Worm (Caenorhabditis elegans) whole organism, L3 larva: ENCODE measurements around the gene ZK757.1.

Experiments
- R02D3.7 ChIP-seq: fragments of 150-350 bp; optimal IDR thresholded peaks from 2 replicates; lab custom pipeline; 2014; ENCODE audit warnings: missing biosample characterization, missing genetic modification characterization
- ZK546.5 ChIP-seq: sonication (generic microtip); optimal IDR thresholded peaks from 2 replicates; lab custom pipeline; 2017; ENCODE audit warnings: missing biosample characterization, missing genetic modification characterization
- aly-2 ChIP-seq: fragments of 150-350 bp; optimal IDR thresholded peaks from 2 replicates; lab custom pipeline; 2014; ENCODE audit warnings: missing biosample characterization, missing genetic modification characterization
- ama-1 ChIP-seq: fragments of 150-350 bp; optimal IDR thresholded peaks from 2 replicates; lab custom pipeline; 2018
- ceh-16 ChIP-seq: sonication (generic microtip); optimal IDR thresholded peaks from 2 replicates; lab custom pipeline; 2017; ENCODE audit warnings: missing biosample characterization, missing genetic modification characterization
- ceh-28 ChIP-seq: fragments of 150-350 bp; optimal IDR thresholded peaks from 2 replicates; lab custom pipeline; 2014; ENCODE audit warnings: missing biosample characterization, missing genetic modification reagents, missing genetic modification characterization
- ceh-82 ChIP-seq: fragments of 150-350 bp; optimal IDR thresholded peaks from 2 replicates; lab custom pipeline; 2014; ENCODE audit warnings: missing biosample characterization, missing genetic modification characterization
- ceh-9 ChIP-seq: sonication (generic microtip); optimal IDR thresholded peaks from 2 replicates; lab custom pipeline; 2018; ENCODE audit warnings: missing biosample characterization, missing genetic modification characterization
- egl-27 ChIP-seq: sonication (generic microtip); optimal IDR thresholded peaks from 4 replicates; lab custom pipeline; 2017; ENCODE audit warnings: missing biosample characterization, missing genetic modification reagents, missing genetic modification characterization
- egl-5 ChIP-seq: fragments of 150-350 bp; optimal IDR thresholded peaks from 2 replicates; lab custom pipeline; 2017; ENCODE audit warnings: missing biosample characterization, missing genetic modification reagents, missing genetic modification characterization, inconsistent platforms
- elt-1 ChIP-seq: fragments of 150-350 bp; optimal IDR thresholded peaks from 2 replicates; lab custom pipeline; 2014; ENCODE audit warnings: missing biosample characterization, missing genetic modification characterization
- elt-2 ChIP-seq: sonication (generic microtip); optimal IDR thresholded peaks from 2 replicates; lab custom pipeline; 2016; ENCODE audit warnings: missing genetic modification reagents, mild to moderate bottlenecking, missing genetic modification characterization, missing compliant biosample characterization
- elt-3 ChIP-seq, 3 experiments: fragments of 150-350 bp in 1 of 3; sonication (generic microtip) in 2 of 3; optimal IDR thresholded peaks; 2 replicates in 2 of 3; 4 replicates in 1 of 3; lab custom pipeline; 2014 to 2017; ENCODE audit warnings: missing biosample characterization in 3 of 3, missing genetic modification characterization in 3 of 3
- fkh-10 ChIP-seq: sonication (generic microtip); optimal IDR thresholded peaks from 2 replicates; lab custom pipeline; 2017; ENCODE audit warnings: missing biosample characterization, missing genetic modification reagents, missing genetic modification characterization
- fkh-2 ChIP-seq: fragments of 150-350 bp; optimal IDR thresholded peaks from 2 replicates; lab custom pipeline; 2014; ENCODE audit warnings: missing biosample characterization, missing genetic modification reagents, missing genetic modification characterization
- fos-1 ChIP-seq: fragments of 150-350 bp; optimal IDR thresholded peaks from 2 replicates; lab custom pipeline; 2014; ENCODE audit warnings: missing biosample characterization, missing genetic modification characterization
- hmg-11 ChIP-seq: sonication (generic microtip); optimal IDR thresholded peaks from 2 replicates; lab custom pipeline; 2016; ENCODE audit warnings: missing genetic modification characterization, missing compliant biosample characterization
- lin-39 ChIP-seq: fragments of 150-350 bp; optimal IDR thresholded peaks from 2 replicates; lab custom pipeline; 2018; ENCODE audit warnings: missing biosample characterization, missing genetic modification reagents, missing genetic modification characterization
- lsy-12 ChIP-seq: sonication (generic microtip); optimal IDR thresholded peaks from 2 replicates; lab custom pipeline; 2016; ENCODE audit warnings: mild to moderate bottlenecking, missing genetic modification characterization, missing compliant biosample characterization
- mdl-1 ChIP-seq: fragments of 150-350 bp; optimal IDR thresholded peaks from 2 replicates; lab custom pipeline; 2014; ENCODE audit warnings: missing biosample characterization, missing genetic modification characterization
- nfya-1 ChIP-seq: sonication (generic microtip); optimal IDR thresholded peaks from 2 replicates; lab custom pipeline; 2017; ENCODE audit warnings: missing genetic modification characterization, mild to moderate bottlenecking, missing compliant biosample characterization, antibody characterized with exemption, moderate library complexity; ENCODE audit not compliant: insufficient read depth
- nhr-11 ChIP-seq: fragments of 150-350 bp; optimal IDR thresholded peaks from 2 replicates; lab custom pipeline; 2014; ENCODE audit warnings: missing biosample characterization, missing genetic modification characterization
- nhr-12 ChIP-seq: fragments of 150-350 bp; optimal IDR thresholded peaks from 2 replicates; lab custom pipeline; 2014; ENCODE audit warnings: missing biosample characterization, missing genetic modification characterization
- nhr-25 ChIP-seq: sonication (generic microtip); optimal IDR thresholded peaks from 2 replicates; lab custom pipeline; 2017; ENCODE audit warnings: missing biosample characterization, missing genetic modification characterization
- nhr-28 ChIP-seq: fragments of 150-350 bp; optimal IDR thresholded peaks from 2 replicates; lab custom pipeline; 2014; ENCODE audit warnings: missing biosample characterization, missing genetic modification characterization
- nhr-67 ChIP-seq: fragments of 150-350 bp; optimal IDR thresholded peaks from 2 replicates; lab custom pipeline; 2014; ENCODE audit warnings: missing biosample characterization, missing genetic modification characterization
- nhr-76 ChIP-seq: fragments of 150-350 bp; sonication (generic microtip); optimal IDR thresholded peaks from 5 replicates; lab custom pipeline; 2014; ENCODE audit warnings: missing biosample characterization, missing genetic modification characterization
- nhr-77 ChIP-seq: fragments of 150-350 bp; optimal IDR thresholded peaks from 2 replicates; lab custom pipeline; 2014; ENCODE audit warnings: missing biosample characterization, missing genetic modification characterization
- pha-4 ChIP-seq: fragments of 150-350 bp; optimal IDR thresholded peaks from 2 replicates; lab custom pipeline; 2014; ENCODE audit warnings: missing biosample characterization, missing genetic modification reagents, missing genetic modification characterization
- pqm-1 ChIP-seq: fragments of 150-350 bp; optimal IDR thresholded peaks from 2 replicates; lab custom pipeline; 2017; ENCODE audit warnings: missing biosample characterization, missing genetic modification characterization, inconsistent platforms
- sea-2 ChIP-seq: fragments of 150-350 bp; sonication (generic microtip); optimal IDR thresholded peaks from 4 replicates; lab custom pipeline; 2014; ENCODE audit warnings: missing biosample characterization, missing genetic modification reagents, missing genetic modification characterization
- skn-1 ChIP-seq: fragments of 150-350 bp; optimal IDR thresholded peaks from 2 replicates; lab custom pipeline; 2014; ENCODE audit warnings: missing biosample characterization, missing genetic modification characterization
- tbx-2 ChIP-seq: sonication (generic microtip); optimal IDR thresholded peaks from 2 replicates; lab custom pipeline; 2016; ENCODE audit warnings: mild to moderate bottlenecking, missing genetic modification characterization, missing compliant biosample characterization
- unc-39 ChIP-seq: sonication (generic microtip); optimal IDR thresholded peaks from 4 replicates; lab custom pipeline; 2017; ENCODE audit warnings: missing biosample characterization, missing genetic modification characterization
- unc-62 ChIP-seq: fragments of 150-350 bp; sonication (generic microtip); optimal IDR thresholded peaks from 4 replicates; lab custom pipeline; 2014; ENCODE audit warnings: missing biosample characterization, missing genetic modification reagents, missing genetic modification characterization
- ztf-11 ChIP-seq: fragments of 150-350 bp; optimal IDR thresholded peaks from 2 replicates; lab custom pipeline; 2014; ENCODE audit warnings: missing biosample characterization, missing genetic modification characterization
- ztf-4 ChIP-seq: fragments of 150-350 bp; optimal IDR thresholded peaks from 2 replicates; lab custom pipeline; 2014; ENCODE audit warnings: missing biosample characterization, missing genetic modification characterization

Gene ZK757.1

DNA sequence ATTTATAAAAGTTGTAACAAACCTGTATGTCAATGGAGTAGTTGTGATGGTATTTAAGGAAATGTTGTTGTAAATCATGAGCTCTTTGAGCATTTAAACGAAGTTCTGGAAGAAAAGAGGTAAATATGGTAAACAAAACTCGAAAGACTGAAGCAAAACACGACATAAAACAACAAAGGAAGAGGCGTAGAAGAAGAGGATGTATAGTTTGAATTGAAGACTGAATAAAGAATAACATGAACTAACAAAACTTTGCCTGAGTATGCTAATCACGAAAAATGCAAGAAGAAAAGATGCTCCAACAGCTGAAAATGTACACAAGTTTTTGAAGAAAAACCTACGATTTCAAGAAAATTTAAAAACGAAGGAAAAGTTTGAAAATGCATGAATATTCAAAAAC, at the start of gene ZK757.1:
Gene ZK757.1, minus strand, starts transcription at position 101 of the 400 bp plus-strand sequence.
- TF ChIP-seq nhr-28 (no peak), ceh-28 (tag; lab: Kevin White, UChicago) (no peak), elt-2 (no peak), hmg-11 (no peak), ceh-16 (tag; lab: Kevin White, UChicago) (no peak), nhr-77 (no peak), nhr-25 (tag; lab: Kevin White, UChicago) (no peak), fkh-2 (no peak), ZK546.5 (tag; lab: Kevin White, UChicago) (no peak), mdl-1 (tag; lab: Kevin White, UChicago) (no peak), unc-62 (GFP tag; lab: Kevin White, UChicago) (no peak), ama-1 (lab: Kevin White, UChicago) (no peak)

DNA sequence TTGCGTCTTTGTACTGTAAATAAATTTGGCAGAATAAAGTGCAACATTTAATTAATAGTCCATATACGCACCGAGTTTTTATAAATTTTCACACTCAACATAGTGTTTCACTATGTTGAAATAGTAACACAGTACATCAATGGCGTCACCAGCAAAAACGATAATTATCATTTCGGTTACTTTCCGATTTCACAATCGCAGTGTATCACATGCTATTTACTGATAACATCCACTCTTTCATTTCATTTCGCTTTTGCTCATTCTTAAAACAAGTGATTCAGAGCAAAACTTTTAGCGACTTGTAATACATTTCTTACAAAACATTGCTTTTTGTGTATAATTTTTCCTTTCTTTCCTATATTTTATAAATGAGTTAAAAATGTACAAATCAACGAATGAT, 42.8 kb upstream of the ZK757.1 start, which contains the start of gene cbp-3:
Gene cbp-3, plus strand, starts transcription at position 272 of the 400 bp plus-strand sequence.
- TF ChIP-seq pha-4 (tag; lab: Kevin White, UChicago) (peak; percentile 66), pqm-1 (tag; lab: Kevin White, UChicago) (peak; percentile 93), fkh-10 (GFP tag; lab: Kevin White, UChicago) (no peak), elt-2 (peak; percentile 83)

DNA sequence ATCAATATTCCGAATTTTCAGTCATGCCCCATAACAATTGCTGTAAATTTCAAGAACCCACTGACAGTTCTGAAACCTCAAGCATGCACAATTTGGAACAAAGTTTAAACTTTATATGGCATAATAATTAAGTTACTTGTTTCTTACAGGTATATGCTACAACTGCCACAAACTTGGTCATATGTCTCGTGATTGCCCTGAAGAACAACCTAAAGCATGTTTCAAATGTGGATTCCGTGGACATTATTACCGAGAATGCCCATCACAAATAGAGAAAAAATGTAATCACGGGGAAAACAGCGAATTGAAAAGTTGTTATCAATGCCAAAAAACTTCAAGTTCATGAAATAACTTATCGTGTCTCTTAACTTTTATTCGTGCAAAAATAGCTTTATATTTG, 42.1 kb upstream of the ZK757.1 start:
- TF ChIP-seq nhr-77 (no peak), ceh-82 (tag; lab: Kevin White, UChicago) (no peak), lsy-12 (tag; lab: Kevin White, UChicago) (no peak), fkh-2 (no peak), elt-2 (peak; percentile 17)

- TF ChIP-seq egl-27 (tag; lab: Kevin White, UChicago) (no peak), nhr-11 (tag; lab: Kevin White, UChicago) (no peak), unc-62 (GFP tag; lab: Kevin White, UChicago) (no peak), ztf-11 (tag; lab: Kevin White, UChicago) (no peak), nfya-1 (tag; lab: Kevin White, UChicago) (no peak), aly-2 (tag; lab: Kevin White, UChicago) (no peak), unc-39 (no peak), elt-1 (tag; lab: Kevin White, UChicago) (no peak), nhr-28 (no peak), tbx-2 (tag; lab: Kevin White, UChicago) (no peak), lin-39 (no peak), nhr-77 (no peak), nhr-76 (tag; lab: Kevin White, UChicago) (no peak)
These were observed 41.6 kb upstream of the ZK757.1 start for ce11 chrIII:9912501-9912900.

- TF ChIP-seq elt-2 = peak; percentile 45
- TF ChIP-seq aly-2 (tag; lab: Kevin White, UChicago) = no peak
- peak; percentile 87 for TF ChIP-seq pha-4 (tag; lab: Kevin White, UChicago)
These were observed 39.9 kb upstream of the ZK757.1 start, which contains the start of the genes cyld-1 and F40F12.9 for ce11 chrIII:9910608-9911479. cyld-1 (minus strand) TSS chrIII:9910658. F40F12.9 (plus strand) TSS chrIII:9911328.

- no peak for TF ChIP-seq pha-4 (tag; lab: Kevin White, UChicago)
- TF ChIP-seq ZK546.5 (tag; lab: Kevin White, UChicago) = no peak
- no peak for TF ChIP-seq R02D3.7 (tag; lab: Kevin White, UChicago)
- no peak for TF ChIP-seq nfya-1 (tag; lab: Kevin White, UChicago)
- no peak for TF ChIP-seq unc-39
- no peak for TF ChIP-seq egl-5 (tag; lab: Kevin White, UChicago)
- TF ChIP-seq ceh-28 (tag; lab: Kevin White, UChicago) = no peak
- no peak for TF ChIP-seq aly-2 (tag; lab: Kevin White, UChicago)
- TF ChIP-seq sea-2 (GFP tag; lab: Kevin White, UChicago) = no peak
- no peak for TF ChIP-seq elt-3 (tag; optimal IDR thresholded peaks at IDR 0.05; lab: Kevin White, UChicago)
- TF ChIP-seq nhr-12 (tag; lab: Kevin White, UChicago) = no peak
- no peak for TF ChIP-seq nhr-77
- TF ChIP-seq nhr-28 = no peak
- no peak for TF ChIP-seq skn-1
- TF ChIP-seq fos-1 (tag; lab: Kevin White, UChicago) = no peak
- no peak for TF ChIP-seq ztf-4 (tag; lab: Kevin White, UChicago)
- no peak for TF ChIP-seq hmg-11
- no peak for TF ChIP-seq nhr-67
- TF ChIP-seq ceh-9 = no peak
These were observed 37.8 kb upstream of the ZK757.1 start for ce11 chrIII:9908769-9909168.
